Worm (Caenorhabditis elegans) whole organism, young adult: ENCODE data around the gene dpm-1.

Experiments
- B0035.1 ChIP-seq: sonication (generic microtip); optimal IDR thresholded peaks from 2 replicates; lab custom pipeline; 2016; ENCODE audit warnings: missing genetic modification characterization, mild to moderate bottlenecking, missing compliant biosample characterization, missing genotype, missing genetic modification reagents
- B0261.1 ChIP-seq: sonication (generic microtip); optimal IDR thresholded peaks from 2 replicates; lab custom pipeline; 2016; ENCODE audit warnings: mild to moderate bottlenecking, missing genetic modification characterization, moderate library complexity, missing compliant biosample characterization
- B0336.3 ChIP-seq: fragments of 200-800 bp; sonication (Bioruptor generic); IDR thresholded peaks from 2 replicates; pipeline ENCODE4 v1.3.6; 2022; ENCODE audit warnings: missing genetic modification characterization, missing compliant biosample characterization
- C06A6.2 ChIP-seq: fragments of 200-800 bp; sonication (Bioruptor generic); conservative IDR thresholded peaks from 2 replicates; pipeline ENCODE4 v1.3.6; 2022; ENCODE audit warnings: missing genetic modification characterization, missing compliant biosample characterization
- C17E4.6 ChIP-seq: fragments of 200-800 bp; sonication (Bioruptor generic); IDR thresholded peaks from 2 replicates; pipeline ENCODE4 v1.3.6; 2022; ENCODE audit warnings: missing genetic modification reagents, missing genetic modification characterization, missing compliant biosample characterization
- F23B12.7 ChIP-seq: sonication (generic microtip); optimal IDR thresholded peaks from 2 replicates; lab custom pipeline; 2017; ENCODE audit warnings: missing genetic modification characterization, mild to moderate bottlenecking, missing compliant biosample characterization, antibody characterized with exemption, moderate library complexity; ENCODE audit not compliant: insufficient read depth
- F37B4.10 ChIP-seq: fragments of 200-800 bp; sonication (Bioruptor generic); IDR thresholded peaks from 2 replicates; pipeline ENCODE4 v1.3.6; 2022; ENCODE audit warnings: missing genetic modification characterization, missing compliant biosample characterization
- F39B2.1 ChIP-seq: fragments of 200-800 bp; sonication (Bioruptor generic); IDR thresholded peaks from 2 replicates; pipeline ENCODE4 v1.3.6; 2022; ENCODE audit warnings: missing genetic modification reagents, missing genetic modification characterization, missing compliant biosample characterization
- F57C9.4 ChIP-seq: sonication (generic microtip); optimal IDR thresholded peaks from 2 replicates; lab custom pipeline; 2017; ENCODE audit warnings: mild to moderate bottlenecking, missing genetic modification characterization, missing compliant biosample characterization
- K12H6.12 ChIP-seq: fragments of 200-800 bp; sonication (Bioruptor generic); optimal IDR thresholded peaks from 2 replicates; lab custom pipeline; 2018; ENCODE audit warnings: mild to moderate bottlenecking, missing genetic modification characterization, missing compliant biosample characterization
- Y53G8AR.9 ChIP-seq: fragments of 200-800 bp; sonication (Bioruptor generic); conservative IDR thresholded peaks from 2 replicates; pipeline ENCODE4 v1.3.6; 2022; ENCODE audit warnings: missing genetic modification reagents, missing genetic modification characterization, missing compliant biosample characterization
- Y67H2A.10 ChIP-seq: fragments of 200-800 bp; sonication (Bioruptor generic); conservative IDR thresholded peaks from 2 replicates; pipeline ENCODE4 v1.3.6; 2022; ENCODE audit warnings: missing genetic modification reagents, missing genetic modification characterization, missing compliant biosample characterization
- Y95B8A.8 ChIP-seq: fragments of 200-800 bp; sonication (Bioruptor generic); IDR thresholded peaks from 2 replicates; pipeline ENCODE4 v1.3.6; 2022; ENCODE audit warnings: missing genetic modification reagents, missing genetic modification characterization, missing compliant biosample characterization
- attf-3 ChIP-seq: fragments of 200-800 bp; sonication (Bioruptor generic); conservative IDR thresholded peaks from 2 replicates; pipeline ENCODE4 v1.3.6; 2022; ENCODE audit warnings: missing genetic modification reagents, missing genetic modification characterization, missing compliant biosample characterization
- attf-6 ChIP-seq: fragments of 200-800 bp; sonication (Bioruptor generic); IDR thresholded peaks from 2 replicates; pipeline ENCODE4 v1.3.6; 2022; ENCODE audit warnings: missing genetic modification reagents, missing genetic modification characterization, missing compliant biosample characterization
- bed-1 ChIP-seq: fragments of 200-800 bp; sonication (Bioruptor generic); IDR thresholded peaks from 2 replicates; pipeline ENCODE4 v1.3.6; 2022; ENCODE audit warnings: missing genetic modification reagents, missing genetic modification characterization, missing compliant biosample characterization
- cebp-1 ChIP-seq, 2 experiments: fragments of 200-800 bp in 1 of 2; sonication (Bioruptor generic) in 1 of 2; sonication (generic microtip) in 1 of 2; IDR thresholded peaks in 1 of 2; optimal IDR thresholded peaks in 1 of 2; 2 replicates each; pipeline versions ENCODE4 v1.3.6 to Lab custom; 2017 to 2022; ENCODE audit warnings: missing compliant biosample characterization in 2 of 2, missing genetic modification characterization in 2 of 2, mild to moderate bottlenecking in 1 of 2, missing genetic modification reagents in 1 of 2, moderate library complexity in 1 of 2
- cebp-2 ChIP-seq: fragments of 200-800 bp; sonication (Bioruptor generic); IDR thresholded peaks from 2 replicates; pipeline ENCODE4 v1.3.6; 2022; ENCODE audit warnings: missing genetic modification characterization, missing compliant biosample characterization
- ceh-27 ChIP-seq: fragments of 200-800 bp; sonication (Bioruptor generic); optimal IDR thresholded peaks from 2 replicates; lab custom pipeline; 2018; ENCODE audit warnings: mild to moderate bottlenecking, missing genetic modification characterization, moderate library complexity, missing compliant biosample characterization
- ceh-79 ChIP-seq: sonication (generic microtip); optimal IDR thresholded peaks from 2 replicates; lab custom pipeline; 2017; ENCODE audit warnings: mild to moderate bottlenecking, missing genetic modification characterization, missing compliant biosample characterization
- ceh-91 ChIP-seq: fragments of 200-800 bp; sonication (Bioruptor generic); IDR thresholded peaks from 2 replicates; pipeline ENCODE4 v1.3.6; 2022; ENCODE audit warnings: missing genetic modification reagents, missing genetic modification characterization, missing compliant biosample characterization
- die-1 ChIP-seq: sonication (generic microtip); optimal IDR thresholded peaks from 2 replicates; lab custom pipeline; 2016; ENCODE audit warnings: missing genotype, mild to moderate bottlenecking, missing genetic modification characterization, missing compliant biosample characterization
- dpff-1 ChIP-seq: sonication (generic microtip); optimal IDR thresholded peaks from 2 replicates; lab custom pipeline; 2017; ENCODE audit warnings: mild to moderate bottlenecking, missing genetic modification characterization, missing compliant biosample characterization
- fkh-3 ChIP-seq: sonication (generic microtip); optimal IDR thresholded peaks from 2 replicates; lab custom pipeline; 2016; ENCODE audit warnings: mild to moderate bottlenecking, missing genetic modification characterization, missing compliant biosample characterization
- hlh-12 ChIP-seq: sonication (generic microtip); optimal IDR thresholded peaks from 2 replicates; lab custom pipeline; 2016; ENCODE audit warnings: missing genetic modification characterization, missing compliant biosample characterization
- hmg-20 ChIP-seq: fragments of 200-800 bp; sonication (Bioruptor generic); IDR thresholded peaks from 2 replicates; pipeline ENCODE4 v1.3.6; 2022; ENCODE audit warnings: missing genetic modification reagents, missing genetic modification characterization, missing compliant biosample characterization
- let-526 ChIP-seq: fragments of 200-800 bp; sonication (Bioruptor generic); IDR thresholded peaks from 2 replicates; pipeline ENCODE4 v1.3.6; 2022; ENCODE audit warnings: missing genetic modification reagents, missing genetic modification characterization, missing compliant biosample characterization
- lin-35 ChIP-seq, 3 experiments: fragments of 150-350 bp in 2 of 3; sonication (generic microtip) in 1 of 3; optimal IDR thresholded peaks; 2 replicates each; lab custom pipeline; 2014 to 2018; ENCODE audit warnings: missing biosample characterization in 3 of 3, missing genetic modification characterization in 3 of 3, missing genetic modification reagents in 3 of 3
- lsy-27 ChIP-seq: sonication (generic microtip); optimal IDR thresholded peaks from 2 replicates; lab custom pipeline; 2017; ENCODE audit warnings: missing genetic modification characterization, mild to moderate bottlenecking, missing compliant biosample characterization, antibody characterized with exemption, missing genotype, borderline replicate concordance; ENCODE audit not compliant: insufficient read depth
- madf-10 ChIP-seq: sonication (generic microtip); optimal IDR thresholded peaks from 2 replicates; lab custom pipeline; 2016; ENCODE audit warnings: mild to moderate bottlenecking, missing genetic modification characterization, missing compliant biosample characterization
- madf-3 ChIP-seq: fragments of 200-800 bp; sonication (Bioruptor generic); IDR thresholded peaks from 2 replicates; pipeline ENCODE4 v1.3.6; 2022; ENCODE audit warnings: missing genetic modification reagents, missing genetic modification characterization, missing compliant biosample characterization
- madf-8 ChIP-seq: fragments of 200-800 bp; sonication (Bioruptor generic); conservative IDR thresholded peaks from 2 replicates; pipeline ENCODE4 v1.3.6; 2022; ENCODE audit warnings: missing genetic modification reagents, missing genetic modification characterization, missing compliant biosample characterization
- mxl-1 ChIP-seq: sonication (generic microtip); optimal IDR thresholded peaks from 2 replicates; lab custom pipeline; 2016; ENCODE audit warnings: missing genetic modification characterization, missing compliant biosample characterization
- nfya-1 ChIP-seq: sonication (generic microtip); optimal IDR thresholded peaks from 2 replicates; lab custom pipeline; 2017; ENCODE audit warnings: antibody characterized with exemption, missing compliant biosample characterization, missing genetic modification characterization, borderline replicate concordance; ENCODE audit not compliant: insufficient read depth
- nhr-179 ChIP-seq: sonication (generic microtip); optimal IDR thresholded peaks from 2 replicates; lab custom pipeline; 2016; ENCODE audit warnings: mild to moderate bottlenecking, missing genetic modification characterization, missing compliant biosample characterization
- nhr-80 ChIP-seq: sonication (generic microtip); optimal IDR thresholded peaks from 2 replicates; lab custom pipeline; 2016; ENCODE audit warnings: missing genetic modification characterization, missing compliant biosample characterization
- pbrm-1 ChIP-seq: fragments of 200-800 bp; sonication (Bioruptor generic); IDR thresholded peaks from 2 replicates; pipeline ENCODE4 v1.3.6; 2022; ENCODE audit warnings: missing genetic modification reagents, missing genetic modification characterization, missing compliant biosample characterization
- rec-8 ChIP-seq, 2 experiments: sonication (generic microtip); optimal IDR thresholded peaks; 2 replicates each; lab custom pipeline; 2016; ENCODE audit warnings: mild to moderate bottlenecking in 2 of 2, missing genetic modification characterization in 2 of 2, missing genetic modification reagents in 2 of 2, missing genotype in 2 of 2, missing biosample characterization in 1 of 2, missing compliant biosample characterization in 1 of 2, moderate library complexity in 1 of 2
- sdz-38 ChIP-seq: sonication (generic microtip); optimal IDR thresholded peaks from 2 replicates; lab custom pipeline; 2016; ENCODE audit warnings: missing genotype, missing genetic modification characterization, missing compliant biosample characterization
- snpc-3.4 ChIP-seq: sonication (generic microtip); optimal IDR thresholded peaks from 2 replicates; lab custom pipeline; 2017; ENCODE audit warnings: missing genetic modification characterization, mild to moderate bottlenecking, missing compliant biosample characterization, antibody characterized with exemption, moderate library complexity, missing genotype, missing genetic modification reagents
- sptf-2 ChIP-seq: fragments of 200-800 bp; sonication (Bioruptor generic); optimal IDR thresholded peaks from 2 replicates; lab custom pipeline; 2018; ENCODE audit warnings: mild to moderate bottlenecking, missing genetic modification characterization, missing compliant biosample characterization
- unc-62 ChIP-seq: fragments of 150-350 bp; optimal IDR thresholded peaks from 2 replicates; lab custom pipeline; 2014; ENCODE audit warnings: missing biosample characterization, missing genetic modification reagents, missing genetic modification characterization
- zfh-2 ChIP-seq: fragments of 200-800 bp; sonication (Bioruptor generic); conservative IDR thresholded peaks from 2 replicates; pipeline ENCODE4 v1.3.6; 2022; ENCODE audit warnings: missing genetic modification reagents, missing genetic modification characterization, missing compliant biosample characterization
- ztf-22 ChIP-seq: fragments of 200-800 bp; sonication (Bioruptor generic); optimal IDR thresholded peaks from 2 replicates; lab custom pipeline; 2018; ENCODE audit warnings: mild to moderate bottlenecking, missing genetic modification characterization, moderate library complexity, missing compliant biosample characterization
- ztf-25 ChIP-seq: fragments of 200-800 bp; sonication (Bioruptor generic); IDR thresholded peaks from 2 replicates; pipeline ENCODE4 v1.3.6; 2022; ENCODE audit warnings: missing genetic modification reagents, missing genetic modification characterization, missing compliant biosample characterization
- ztf-3 ChIP-seq: fragments of 200-800 bp; sonication (Bioruptor generic); optimal IDR thresholded peaks from 2 replicates; lab custom pipeline; 2018; ENCODE audit warnings: mild to moderate bottlenecking, missing genetic modification characterization, missing compliant biosample characterization

The dpm-1 gene

ce11 chrIV:427100-427908, 18.2 kb upstream of the dpm-1 start (continued):
- no peak for TF ChIP-seq C06A6.2 (GFP tag; lab: Robert Waterston, UW)
- peak; percentile 39 for TF ChIP-seq Y53G8AR.9 (GFP tag; lab: Robert Waterston, UW)
- peak; percentile 66; the same call in 1 of the 2 replicates for TF ChIP-seq madf-3 (GFP tag; lab: Robert Waterston, UW)
- TF ChIP-seq ztf-22, result no peak
- no peak for TF ChIP-seq nfya-1 (tag; lab: Kevin White, UChicago)
- TF ChIP-seq Y95B8A.8 (GFP tag; lab: Robert Waterston, UW), result no peak
- TF ChIP-seq B0336.3 (GFP tag; lab: Robert Waterston, UW), result no peak
- TF ChIP-seq ceh-79 (tag; lab: Kevin White, UChicago), result no peak
- TF ChIP-seq die-1 (tag; lab: Kevin White, UChicago), result no peak
- TF ChIP-seq attf-6 (GFP tag; lab: Robert Waterston, UW), result 0 out of 2 replicates have a peak, but pooled peaks have one; percentile 53
- TF ChIP-seq nhr-179 (tag; lab: Kevin White, UChicago), result no peak
- TF ChIP-seq fkh-3 (tag; lab: Kevin White, UChicago), result no peak
- no peak for TF ChIP-seq sdz-38 (tag; lab: Kevin White, UChicago)
- TF ChIP-seq hlh-12 (tag; lab: Kevin White, UChicago), result no peak
- no peak for TF ChIP-seq madf-10 (tag; lab: Kevin White, UChicago)
- no peak for TF ChIP-seq attf-3 (GFP tag; lab: Robert Waterston, UW)
- no peak for TF ChIP-seq B0035.1
- no peak for TF ChIP-seq hmg-20 (GFP tag; lab: Robert Waterston, UW)
- peak; percentile 9; the same call in 1 of the 2 replicates for TF ChIP-seq pbrm-1
- TF ChIP-seq F57C9.4 (tag; lab: Kevin White, UChicago), result peak; percentile 16
- TF ChIP-seq unc-62 (GFP tag; lab: Kevin White, UChicago), result no peak
- no peak for TF ChIP-seq zfh-2
- no peak for TF ChIP-seq madf-8 (GFP tag; lab: Robert Waterston, UW)
- TF ChIP-seq F37B4.10 (GFP tag; lab: Robert Waterston, UW), result 0 out of 2 replicates have a peak, but pooled peaks have one; percentile 81
- no peak for TF ChIP-seq F23B12.7
- peak; percentile 54 for TF ChIP-seq snpc-3.4 (tag; lab: Kevin White, UChicago)
- TF ChIP-seq cebp-2 (GFP tag; lab: Robert Waterston, UW), result 0 out of 2 replicates have a peak, but pooled peaks have one; percentile 36
- TF ChIP-seq bed-1, result no peak
- no peak for TF ChIP-seq K12H6.12 (tag; lab: Kevin White, UChicago)
- peak; percentile 83 for TF ChIP-seq F39B2.1 (GFP tag; lab: Robert Waterston, UW)
- TF ChIP-seq lsy-27 (tag; lab: Kevin White, UChicago), result no peak
- peak in 1 of 2 experiments; percentile 16 for TF ChIP-seq rec-8 (tag; optimal IDR thresholded peaks at IDR 0.05; lab: Kevin White, UChicago)
- 0 out of 2 replicates have a peak, but pooled peaks have one; percentile 43 for TF ChIP-seq C17E4.6
- TF ChIP-seq cebp-1 (GFP tag; IDR thresholded peaks at IDR 0.05; lab: Robert Waterston, UW), result no peak
- TF ChIP-seq cebp-1 (tag; optimal IDR thresholded peaks at IDR 0.05; lab: Kevin White, UChicago), result peak; percentile 12
- TF ChIP-seq ztf-25 (GFP tag; lab: Robert Waterston, UW), result no peak
- TF ChIP-seq sptf-2 (GFP tag; lab: Kevin White, UChicago), result no peak
- TF ChIP-seq Y67H2A.10 (GFP tag; lab: Robert Waterston, UW), result no peak
- no peak for TF ChIP-seq let-526 (GFP tag; lab: Robert Waterston, UW)
- TF ChIP-seq B0261.1 (tag; lab: Kevin White, UChicago), result no peak
- no peak for TF ChIP-seq ztf-3 (GFP tag; lab: Kevin White, UChicago)
- TF ChIP-seq ceh-27 (GFP tag; lab: Kevin White, UChicago), result no peak
- no peak for TF ChIP-seq mxl-1
- no peak for TF ChIP-seq ceh-91
- TF ChIP-seq dpff-1 (tag; lab: Kevin White, UChicago), result peak; percentile 61
- no peak for TF ChIP-seq lin-35 (GFP tag; optimal IDR thresholded peaks at IDR 0.05; lab: Kevin White, UChicago)
- no peak for TF ChIP-seq nhr-80
